Fruit fly (Drosophila melanogaster) whole organism, adult: ENCODE measurements around the gene CG31253.
"Not testable (repeated sequence)": the region's sequence is repeated elsewhere in the genome, so short reads cannot be mapped to it uniquely, and the experiment has no call there.

ENCODE experiments used
- CG11617 ChIP-seq: fragments of 200-800 bp; sonication (Bioruptor generic); optimal IDR thresholded peaks from 2 replicates; lab custom pipeline; 2017; ENCODE audit warnings: mild to moderate bottlenecking, missing biosample characterization, missing genetic modification reagents, missing genetic modification characterization
- CG12768 ChIP-seq: fragments of 200-800 bp; sonication (Bioruptor generic); optimal IDR thresholded peaks from 2 replicates; lab custom pipeline; 2017; ENCODE audit warnings: missing biosample characterization, missing genetic modification characterization, mild to moderate bottlenecking, moderate library complexity, missing genetic modification reagents
- CG14711 ChIP-seq: fragments of 200-800 bp; sonication (Bioruptor generic); optimal IDR thresholded peaks from 2 replicates; lab custom pipeline; 2018; ENCODE audit warnings: missing biosample characterization, mild to moderate bottlenecking, missing genetic modification characterization, moderate library complexity
- CG33017 ChIP-seq: fragments of 200-800 bp; sonication (Bioruptor generic); optimal IDR thresholded peaks from 2 replicates; lab custom pipeline; 2018; ENCODE audit warnings: missing biosample characterization, mild to moderate bottlenecking, missing genetic modification characterization, moderate library complexity
- CG7045 ChIP-seq: fragments of 200-800 bp; sonication (Bioruptor generic); optimal IDR thresholded peaks from 2 replicates; lab custom pipeline; 2017; ENCODE audit warnings: missing biosample characterization, mild to moderate bottlenecking, missing genetic modification characterization
- CG7101 ChIP-seq: fragments of 200-800 bp; sonication (Bioruptor generic); optimal IDR thresholded peaks from 2 replicates; lab custom pipeline; 2018; ENCODE audit warnings: missing biosample characterization, mild to moderate bottlenecking, missing genetic modification characterization, moderate library complexity
- Clk ChIP-seq: fragments of 200-800 bp; sonication (Bioruptor generic); optimal IDR thresholded peaks from 2 replicates; lab custom pipeline; 2017; ENCODE audit warnings: missing biosample characterization, missing genetic modification characterization
- kay ChIP-seq: fragments of 200-800 bp; sonication (Bioruptor generic); peaks from one replicate; lab custom pipeline; 2016; ENCODE audit warnings: missing biosample characterization, missing genetic modification characterization, borderline replicate concordance
- ovo ChIP-seq: fragments of 200-800 bp; sonication (Bioruptor generic); optimal IDR thresholded peaks from 2 replicates; lab custom pipeline; 2016; ENCODE audit warnings: missing biosample characterization, missing genetic modification characterization
- pad ChIP-seq: fragments of 200-800 bp; sonication (Bioruptor generic); optimal IDR thresholded peaks from 3 replicates; lab custom pipeline; 2017; ENCODE audit warnings: missing biosample characterization, missing genetic modification characterization, mild to moderate bottlenecking, moderate library complexity, missing genetic modification reagents
- tj ChIP-seq: fragments of 200-800 bp; sonication (Bioruptor generic); optimal IDR thresholded peaks from 3 replicates; lab custom pipeline; 2017; ENCODE audit warnings: missing biosample characterization, mild to moderate bottlenecking, missing genetic modification characterization, moderate library complexity
- toe ChIP-seq: fragments of 200-800 bp; sonication (Bioruptor generic); optimal IDR thresholded peaks from 2 replicates; lab custom pipeline; 2016; ENCODE audit warnings: missing biosample characterization, missing genetic modification characterization

DNA sequence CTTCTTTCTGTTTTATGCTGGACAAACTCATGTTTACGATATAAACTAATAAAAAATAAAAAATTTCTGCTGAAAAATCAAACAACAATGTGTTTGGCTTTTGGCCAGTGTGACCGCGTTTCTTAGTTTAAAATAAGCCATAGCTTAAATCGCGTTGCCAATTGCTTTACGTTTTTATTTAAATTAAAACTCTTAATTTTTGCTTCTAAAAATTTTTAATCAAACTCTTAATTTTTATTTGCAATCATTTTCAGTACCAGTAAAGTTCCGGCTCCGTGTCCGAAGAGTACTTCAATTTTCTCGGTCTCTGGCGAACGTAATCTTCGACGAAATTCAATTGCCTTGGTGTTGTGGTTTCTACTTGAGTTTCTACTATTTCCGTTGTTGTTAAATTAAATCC lies 1.2 kb downstream of the CG31253 start, which contains the start of the genes CG42487 and CG4884:
- TF ChIP-seq Clk (GFP tag; lab: Kevin White, UChicago); CG33017 (tag; lab: Kevin White, UChicago); ovo (GFP tag; lab: Kevin White, UChicago); toe (GFP tag; lab: Kevin White, UChicago); CG7045 (GFP tag; lab: Kevin White, UChicago); CG7101; CG14711 (tag; lab: Kevin White, UChicago); CG11617 (GFP tag; lab: Kevin White, UChicago); tj; kay; CG12768 (GFP tag; lab: Kevin White, UChicago); pad (GFP tag; lab: Kevin White, UChicago): not testable (repeated sequence)
